Worm (Caenorhabditis elegans) whole organism, early embryonic: ENCODE results near the gene gpa-6.

Experiments
- B0310.2 ChIP-seq: sonication (generic microtip); optimal IDR thresholded peaks from 2 replicates; lab custom pipeline; 2016; ENCODE audit warnings: mild to moderate bottlenecking, missing genetic modification characterization, missing compliant biosample characterization
- F13C5.2 ChIP-seq: sonication (generic microtip); optimal IDR thresholded peaks from 2 replicates; lab custom pipeline; 2017; ENCODE audit warnings: mild to moderate bottlenecking, missing genetic modification characterization, inconsistent platforms, missing compliant biosample characterization
- ama-1 ChIP-seq: fragments of 150-350 bp; optimal IDR thresholded peaks from 2 replicates; lab custom pipeline; 2014
- ets-7 ChIP-seq: sonication (generic microtip); optimal IDR thresholded peaks from 2 replicates; lab custom pipeline; 2016; ENCODE audit warnings: missing genotype, missing genetic modification characterization, missing compliant biosample characterization
- flt-1 ChIP-seq: fragments of 200-800 bp; sonication (Bioruptor generic); IDR thresholded peaks from 2 replicates; pipeline ENCODE4 v1.3.6; 2022; ENCODE audit warnings: missing genetic modification characterization, missing compliant biosample characterization
- hmbx-1 ChIP-seq: sonication (generic microtip); optimal IDR thresholded peaks from 2 replicates; lab custom pipeline; 2016; ENCODE audit warnings: mild to moderate bottlenecking, missing genetic modification characterization, missing compliant biosample characterization
- hmg-4 ChIP-seq: fragments of 200-800 bp; sonication (Bioruptor generic); optimal IDR thresholded peaks from 2 replicates; lab custom pipeline; 2018; ENCODE audit warnings: mild to moderate bottlenecking, missing genetic modification characterization, missing compliant biosample characterization
- hnd-1 ChIP-seq: sonication (generic microtip); optimal IDR thresholded peaks from 2 replicates; lab custom pipeline; 2016; ENCODE audit warnings: missing genetic modification characterization, missing compliant biosample characterization
- pes-1 ChIP-seq: fragments of 200-800 bp; sonication (Bioruptor generic); IDR thresholded peaks from 2 replicates; pipeline ENCODE4 v1.3.6; 2022; ENCODE audit warnings: missing genetic modification reagents, missing genetic modification characterization, missing compliant biosample characterization
- tbx-11 ChIP-seq: fragments of 200-800 bp; sonication (Bioruptor generic); IDR thresholded peaks from 2 replicates; pipeline ENCODE4 v1.3.6; 2022; ENCODE audit warnings: missing genetic modification characterization, missing compliant biosample characterization
- tra-4 ChIP-seq: sonication (generic microtip); optimal IDR thresholded peaks from 2 replicates; lab custom pipeline; 2017; ENCODE audit warnings: missing genetic modification characterization, missing compliant biosample characterization

ce11 chrX:13226614-13227096, 35.6 kb downstream of the gpa-6 start, which contains the start of gene skr-21:
- TF ChIP-seq ets-7 (tag; lab: Kevin White, UChicago) (no peak), ama-1 (no peak), flt-1 (GFP tag; lab: Robert Waterston, UW) (no peak), tbx-11 (GFP tag; lab: Robert Waterston, UW) (no peak), F13C5.2 (tag; lab: Kevin White, UChicago) (no peak), hmg-4 (GFP tag; lab: Kevin White, UChicago) (no peak), hnd-1 (no peak), tra-4 (tag; lab: Kevin White, UChicago) (no peak), B0310.2 (tag; lab: Kevin White, UChicago) (no peak), pes-1 (GFP tag; lab: Robert Waterston, UW) (no peak), hmbx-1 (tag; lab: Kevin White, UChicago) (no peak)
